Fruit fly (Drosophila melanogaster): ENCODE results near the gene CG14883.

- no peak for TF ChIP-seq psq (optimal IDR thresholded peaks at IDR 0.05)
- no peak for TF ChIP-seq Myc (optimal IDR thresholded peaks at IDR 0.05)
- no peak for TF ChIP-seq ttk (optimal IDR thresholded peaks at IDR 0.05)
- TF ChIP-seq h (optimal IDR thresholded peaks at IDR 0.05) = no peak
- no peak for TF ChIP-seq Sin3A (optimal IDR thresholded peaks at IDR 0.05)
These were observed 45.1 kb upstream of the CG14883 start for dm6 chr3R:16410706-16411105.

All from Kc167 (cell line).